Worm (Caenorhabditis elegans): Measurements from ENCODE around the gene fbxb-82.

Gene fbxb-82

ce11 chrIII:92247-92646 lies 50.8 kb downstream of the fbxb-82 start:
- TF ChIP-seq C17E4.6 (GFP tag; IDR thresholded peaks at IDR 0.05) = no peak
- no peak for TF ChIP-seq nhr-27 (tag; optimal IDR thresholded peaks at IDR 0.05)
- no peak for TF ChIP-seq cebp-1 (GFP tag; IDR thresholded peaks at IDR 0.05)
- TF ChIP-seq cebp-1 (tag; optimal IDR thresholded peaks at IDR 0.05) = no peak
- TF ChIP-seq ceh-100 (GFP tag; IDR thresholded peaks at IDR 0.05) = no peak
- no peak for TF ChIP-seq aptf-2 (GFP tag; conservative IDR thresholded peaks at IDR 0.05)
- no peak for TF ChIP-seq D2030.7 (GFP tag; IDR thresholded peaks at IDR 0.05)
- no peak for TF ChIP-seq F39B2.1 (GFP tag; IDR thresholded peaks at IDR 0.05)
- no peak for TF ChIP-seq attf-3 (GFP tag; conservative IDR thresholded peaks at IDR 0.05)
- TF ChIP-seq ztf-3 (GFP tag; optimal IDR thresholded peaks at IDR 0.05) = no peak
- TF ChIP-seq madf-3 (GFP tag; IDR thresholded peaks at IDR 0.05) = no peak
- no peak for TF ChIP-seq pbrm-1 (GFP tag; IDR thresholded peaks at IDR 0.05)
- no peak for TF ChIP-seq F10E7.11 (tag; optimal IDR thresholded peaks at IDR 0.05)
- TF ChIP-seq ama-1 (optimal IDR thresholded peaks at IDR 0.05) = no peak
- no peak for TF ChIP-seq ama-1 (GFP tag; optimal IDR thresholded peaks at IDR 0.05)
- TF ChIP-seq sdz-38 (tag; optimal IDR thresholded peaks at IDR 0.05) = no peak

Measured in whole organism, young adult.